Fruit fly (Drosophila melanogaster): ENCODE measurements around the gene MICU1.
A peak's percentile ranks its signal among the peaks of the same experiment; 100 is the strongest.

MICU1 gene

DNA sequence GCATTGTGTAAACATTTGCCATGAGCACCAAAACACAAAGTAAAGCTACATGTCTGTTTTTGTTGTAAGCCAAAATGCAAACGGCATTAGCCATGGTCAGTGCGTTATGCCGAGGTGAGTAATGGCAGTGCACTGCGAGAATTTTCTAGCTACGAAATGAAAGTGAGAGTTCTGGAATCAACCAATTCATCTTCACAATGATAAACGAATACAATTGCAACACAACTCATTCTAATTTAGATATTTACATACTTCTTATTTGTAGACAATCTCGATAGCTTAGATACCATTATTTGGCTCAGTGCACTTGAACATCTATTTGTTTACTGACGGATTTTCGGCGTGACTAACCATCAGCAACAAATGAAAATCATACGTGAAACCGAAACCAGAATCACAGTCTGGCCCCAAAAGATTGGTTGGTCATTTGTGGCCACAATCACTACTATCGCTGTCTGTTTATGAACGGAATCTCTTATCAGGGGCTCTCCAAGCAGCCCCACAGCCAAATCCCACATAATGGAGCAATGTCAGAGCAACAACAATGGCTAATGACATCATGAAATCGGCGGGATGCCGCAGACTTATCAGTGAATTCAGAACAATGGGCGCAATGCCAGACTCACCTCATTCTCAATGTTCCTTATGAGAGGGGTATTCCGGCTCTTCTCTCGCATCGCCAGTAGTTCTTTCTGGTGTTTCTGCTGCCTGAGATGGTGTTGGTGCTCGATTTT, 27.0 kb upstream of the MICU1 start:
- TF ChIP-seq Hr83 (GFP tag; optimal IDR thresholded peaks at IDR 0.05; ENCODE audit: poor library complexity, severe bottlenecking) (no peak), dsf (GFP tag; optimal IDR thresholded peaks at IDR 0.05; ENCODE audit: borderline replicate concordance) (no peak), Myc (optimal IDR thresholded peaks at IDR 0.05) (no peak), Sp1 (GFP tag; optimal IDR thresholded peaks at IDR 0.05) (no peak), Abd-B (GFP tag; optimal IDR thresholded peaks at IDR 0.05) (no peak), dl (GFP tag; optimal IDR thresholded peaks at IDR 0.05; ENCODE audit: insufficient read depth in 1 of 2, partially characterized antibody in 2 of 2) (no peak), Mio (GFP tag; optimal IDR thresholded peaks at IDR 0.05) (no peak), Dfd (GFP tag; optimal IDR thresholded peaks at IDR 0.05) (no peak), lola (GFP tag; optimal IDR thresholded peaks at IDR 0.05) (no peak), Vsx2 (GFP tag; optimal IDR thresholded peaks at IDR 0.05; ENCODE audit: partially characterized antibody) (no peak), OdsH (GFP tag; optimal IDR thresholded peaks at IDR 0.05) (no peak), foxo (GFP tag; optimal IDR thresholded peaks at IDR 0.05) (peak in 1 of 2 experiments; percentile 10), HLH106 (tag; optimal IDR thresholded peaks at IDR 0.05) (no peak), Hnf4 (GFP tag; optimal IDR thresholded peaks at IDR 0.05) (peak; percentile 6), sage (GFP tag; optimal IDR thresholded peaks at IDR 0.05) (no peak), CG32264 (GFP tag; optimal IDR thresholded peaks at IDR 0.05) (no peak), pan (optimal IDR thresholded peaks at IDR 0.05) (no peak), h (GFP tag; optimal IDR thresholded peaks at IDR 0.05) (peak; percentile 6), Jra (GFP tag; optimal IDR thresholded peaks at IDR 0.05) (no peak), Rel (GFP tag; optimal IDR thresholded peaks at IDR 0.05) (no peak), Rel (tag; optimal IDR thresholded peaks at IDR 0.05) (no peak), sv (GFP tag; optimal IDR thresholded peaks at IDR 0.05) (no peak), woc (GFP tag; optimal IDR thresholded peaks at IDR 0.05) (no peak), CrebA (GFP tag; optimal IDR thresholded peaks at IDR 0.05; ENCODE audit: borderline replicate concordance) (no peak), fru (GFP tag; optimal IDR thresholded peaks at IDR 0.05) (peak; percentile 29), Hr78 (GFP tag; optimal IDR thresholded peaks at IDR 0.05) (no peak), ey (GFP tag; optimal IDR thresholded peaks at IDR 0.05) (no peak), br (GFP tag; optimal IDR thresholded peaks at IDR 0.05) (no peak), GATAd (GFP tag; optimal IDR thresholded peaks at IDR 0.05) (no peak), usp (GFP tag; optimal IDR thresholded peaks at IDR 0.05) (no peak), Dif (GFP tag; optimal IDR thresholded peaks at IDR 0.05; ENCODE audit: partially characterized antibody) (no peak), CG9705 (GFP tag; optimal IDR thresholded peaks at IDR 0.05) (no peak)

- TF ChIP-seq CrebA (GFP tag; optimal IDR thresholded peaks at IDR 0.05; ENCODE audit: borderline replicate concordance) (no peak), tai (GFP tag; optimal IDR thresholded peaks at IDR 0.05) (no peak), HLH106 (tag; optimal IDR thresholded peaks at IDR 0.05) (no peak), GATAd (GFP tag; optimal IDR thresholded peaks at IDR 0.05) (no peak), woc (GFP tag; optimal IDR thresholded peaks at IDR 0.05) (no peak), sv (GFP tag; optimal IDR thresholded peaks at IDR 0.05) (no peak), dsf (GFP tag; optimal IDR thresholded peaks at IDR 0.05; ENCODE audit: borderline replicate concordance) (no peak), dmrt93B (GFP tag; optimal IDR thresholded peaks at IDR 0.05) (no peak), Hnf4 (GFP tag; optimal IDR thresholded peaks at IDR 0.05) (no peak), Vsx2 (GFP tag; optimal IDR thresholded peaks at IDR 0.05; ENCODE audit: partially characterized antibody) (no peak), CG32264 (GFP tag; optimal IDR thresholded peaks at IDR 0.05) (no peak)
Observed at dm6 chr2L:7157456-7157855, 24.6 kb upstream of the MICU1 start, which contains the start of gene Pvf3. TSS of gene Pvf3 (minus strand) at chr2L:7157695.

DNA sequence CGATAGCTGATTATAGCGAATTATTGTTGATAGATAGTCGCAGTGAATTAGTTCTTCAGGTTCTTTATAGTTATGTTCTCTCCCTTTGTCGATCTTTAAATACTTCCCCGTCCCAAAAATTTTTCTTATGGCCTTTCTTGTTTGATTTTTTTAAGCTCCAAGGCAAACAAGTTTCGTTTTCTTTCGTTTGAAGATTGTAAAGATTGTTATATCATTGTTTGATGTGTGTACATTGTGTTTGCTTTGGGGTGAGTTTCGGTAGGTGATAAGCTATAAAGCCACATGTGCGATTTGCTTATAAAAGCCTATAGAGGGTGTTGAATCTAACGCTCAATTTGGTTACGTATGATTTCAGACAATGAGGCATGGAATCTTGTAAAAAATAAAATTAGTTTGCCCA, 23.2 kb upstream of the MICU1 start:
- TF ChIP-seq rgr (GFP tag; optimal IDR thresholded peaks at IDR 0.05), result no peak
- no peak for TF ChIP-seq HLH106 (tag; optimal IDR thresholded peaks at IDR 0.05)
- no peak for TF ChIP-seq fru (GFP tag; optimal IDR thresholded peaks at IDR 0.05)
- TF ChIP-seq Sp1 (GFP tag; optimal IDR thresholded peaks at IDR 0.05), result no peak
- no peak for TF ChIP-seq CrebA (GFP tag; optimal IDR thresholded peaks at IDR 0.05; ENCODE audit: borderline replicate concordance)
- TF ChIP-seq Jra (GFP tag; optimal IDR thresholded peaks at IDR 0.05), result no peak
- no peak for TF ChIP-seq Mio (GFP tag; optimal IDR thresholded peaks at IDR 0.05)
- no peak for TF ChIP-seq dsf (GFP tag; optimal IDR thresholded peaks at IDR 0.05; ENCODE audit: borderline replicate concordance)
- TF ChIP-seq sage (GFP tag; optimal IDR thresholded peaks at IDR 0.05), result no peak
- no peak for TF ChIP-seq brk (GFP tag; optimal IDR thresholded peaks at IDR 0.05)
- no peak for TF ChIP-seq GATAd (GFP tag; optimal IDR thresholded peaks at IDR 0.05)
- TF ChIP-seq usp (GFP tag; optimal IDR thresholded peaks at IDR 0.05), result no peak
- TF ChIP-seq tai (GFP tag; optimal IDR thresholded peaks at IDR 0.05), result no peak
- TF ChIP-seq pan (optimal IDR thresholded peaks at IDR 0.05), result no peak
- TF ChIP-seq ey (GFP tag; optimal IDR thresholded peaks at IDR 0.05), result no peak
- no peak for TF ChIP-seq Hr78 (GFP tag; optimal IDR thresholded peaks at IDR 0.05)
- no peak for TF ChIP-seq N (GFP tag; optimal IDR thresholded peaks at IDR 0.05)
- no peak for TF ChIP-seq sv (GFP tag; optimal IDR thresholded peaks at IDR 0.05)
- no peak for TF ChIP-seq Vsx2 (GFP tag; optimal IDR thresholded peaks at IDR 0.05; ENCODE audit: partially characterized antibody)
